Worm (Caenorhabditis elegans) whole organism, L3 larva: ENCODE measurements around the gene ZK285.2.

Source experiments
- hmg-11 ChIP-seq: sonication (generic microtip); optimal IDR thresholded peaks from 2 replicates; lab custom pipeline; 2016; ENCODE audit warnings: missing genetic modification characterization, missing compliant biosample characterization
- nfya-1 ChIP-seq: sonication (generic microtip); optimal IDR thresholded peaks from 2 replicates; lab custom pipeline; 2017; ENCODE audit warnings: missing genetic modification characterization, mild to moderate bottlenecking, missing compliant biosample characterization, antibody characterized with exemption, moderate library complexity; ENCODE audit not compliant: insufficient read depth

DNA sequence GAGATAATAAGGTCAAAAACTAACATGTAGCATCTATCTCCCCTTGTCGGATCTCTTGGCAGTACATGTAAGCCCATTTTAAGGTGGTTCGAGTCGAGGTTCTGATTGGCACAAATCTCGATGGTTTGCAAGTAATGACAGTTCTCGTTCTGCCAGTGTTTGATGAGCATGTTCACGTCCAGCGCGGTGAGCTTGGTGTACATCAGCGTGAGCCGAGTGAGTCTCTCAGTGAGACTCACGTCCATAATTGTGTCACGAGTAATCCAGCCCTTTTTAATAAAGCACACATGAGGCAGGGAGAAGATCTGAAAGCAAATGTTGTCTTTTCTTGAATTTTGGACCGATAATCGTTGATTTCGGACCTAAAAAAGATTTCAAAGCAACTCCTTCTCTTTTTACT lies 13.9 kb upstream of the ZK285.2 start, which contains the start of gene T10C6.16:
- TF ChIP-seq hmg-11 (tag; lab: Kevin White, UChicago) (no peak), nfya-1 (tag; lab: Kevin White, UChicago) (no peak)
